Worm (Caenorhabditis elegans): ENCODE results near the gene col-37.
"Not testable (repeated sequence)": the region's sequence is repeated elsewhere in the genome, so short reads cannot be mapped to it uniquely, and the experiment has no call there.

Gene col-37

DNA sequence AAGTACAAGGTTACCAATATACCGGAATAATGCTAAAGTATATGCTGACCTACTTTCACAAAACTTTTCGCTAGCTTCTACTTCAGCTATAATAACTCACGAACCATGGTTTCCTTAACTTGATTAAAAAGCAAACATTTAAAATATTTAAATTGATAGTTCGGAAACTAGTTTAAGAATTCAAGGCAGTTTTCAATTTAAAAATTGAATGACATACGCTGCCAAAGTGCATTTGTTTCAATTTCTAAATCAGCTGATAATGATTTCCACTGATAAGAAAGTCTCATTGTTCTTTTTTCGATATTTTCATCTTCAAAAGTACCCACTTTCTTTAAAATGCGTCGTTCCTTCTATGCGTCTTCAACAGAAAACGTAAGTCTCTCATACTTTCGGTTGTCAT lies 36.4 kb downstream of the col-37 start, which contains the start of gene enpp-1:
Gene enpp-1, plus strand, starts transcription at position 301 of the 400 bp plus-strand sequence.
- TF ChIP-seq sea-1 (GFP tag; conservative IDR thresholded peaks at IDR 0.05); hmbx-1 (tag; optimal IDR thresholded peaks at IDR 0.05); B0310.2 (tag; optimal IDR thresholded peaks at IDR 0.05): not testable (repeated sequence)

ce11 chrV:12130688-12131087 lies 36.9 kb downstream of the col-37 start, which contains the start of gene C27A7.6:
C27A7.6 (minus strand) TSS chrV:12130788.
- TF ChIP-seq ceh-36 (tag; optimal IDR thresholded peaks at IDR 0.05); ama-1 (optimal IDR thresholded peaks at IDR 0.05); ceh-13 (GFP tag; optimal IDR thresholded peaks at IDR 0.05): not testable (repeated sequence)

ce11 chrV:12121274-12121673 lies 46.3 kb downstream of the col-37 start, which contains the start of gene C13C4.6:
C13C4.6 (plus strand) TSS chrV:12121574.
- TF ChIP-seq scrt-1 (GFP tag; IDR thresholded peaks at IDR 0.05), result no peak
- TF ChIP-seq ama-1 (optimal IDR thresholded peaks at IDR 0.05), result no peak
- TF ChIP-seq hmbx-1 (tag; optimal IDR thresholded peaks at IDR 0.05), result no peak
- no peak for TF ChIP-seq B0310.2 (tag; optimal IDR thresholded peaks at IDR 0.05)
- no peak for TF ChIP-seq tbx-11 (GFP tag; IDR thresholded peaks at IDR 0.05)
- TF ChIP-seq ets-7 (tag; optimal IDR thresholded peaks at IDR 0.05), result no peak
- no peak for TF ChIP-seq hmg-4 (GFP tag; optimal IDR thresholded peaks at IDR 0.05)
- no peak for TF ChIP-seq hnd-1 (tag; optimal IDR thresholded peaks at IDR 0.05)
- TF ChIP-seq tra-4 (tag; optimal IDR thresholded peaks at IDR 0.05), result no peak
- no peak for TF ChIP-seq tbx-37 (GFP tag; conservative IDR thresholded peaks at IDR 0.05)
- TF ChIP-seq sea-1 (GFP tag; conservative IDR thresholded peaks at IDR 0.05), result no peak
- no peak for TF ChIP-seq F13C5.2 (tag; optimal IDR thresholded peaks at IDR 0.05)
- no peak for TF ChIP-seq ceh-13 (GFP tag; optimal IDR thresholded peaks at IDR 0.05)

ce11 chrV:12120381-12120780 lies 47.2 kb downstream of the col-37 start, which contains the start of gene C13C4.7:
C13C4.7 (minus strand) TSS chrV:12120481.
- TF ChIP-seq ceh-36 (tag; optimal IDR thresholded peaks at IDR 0.05), result no peak

- no peak for TF ChIP-seq B0310.2 (tag; optimal IDR thresholded peaks at IDR 0.05)
- TF ChIP-seq tra-4 (tag; optimal IDR thresholded peaks at IDR 0.05), result no peak
- TF ChIP-seq scrt-1 (GFP tag; IDR thresholded peaks at IDR 0.05), result no peak
- TF ChIP-seq flt-1 (GFP tag; IDR thresholded peaks at IDR 0.05), result no peak
- TF ChIP-seq hmg-4 (GFP tag; optimal IDR thresholded peaks at IDR 0.05), result no peak
- no peak for TF ChIP-seq tbx-37 (GFP tag; conservative IDR thresholded peaks at IDR 0.05)
Measured at ce11 chrV:12117567-12118053, 49.9 kb downstream of the col-37 start, which contains the start of gene C13C4.8. C13C4.8 (plus strand) TSS chrV:12118003.
